Fruit fly (Drosophila melanogaster): ENCODE results near the gene CG11656.

dm6 chr3R:12993018-12993417 is 16.7 kb upstream of the CG11656 start, which contains the start of gene yellow-f:
- TF ChIP-seq CG8944 (GFP tag; optimal IDR thresholded peaks at IDR 0.05) (no peak), unpg (GFP tag; optimal IDR thresholded peaks at IDR 0.05) (no peak), CG8281 (tag; optimal IDR thresholded peaks at IDR 0.05) (no peak), CG9609 (GFP tag; optimal IDR thresholded peaks at IDR 0.05) (no peak), ind (GFP tag; optimal IDR thresholded peaks at IDR 0.05) (no peak), CG31365 (tag; optimal IDR thresholded peaks at IDR 0.05) (no peak), tna (GFP tag; IDR thresholded peaks at IDR 0.05; ENCODE audit: partially characterized antibody) (no peak), hkb (optimal IDR thresholded peaks at IDR 0.05) (no peak), hkb (GFP tag; IDR thresholded peaks at IDR 0.05) (no peak), CG18262 (tag; optimal IDR thresholded peaks at IDR 0.05) (no peak), ken (GFP tag; IDR thresholded peaks at IDR 0.05) (no peak), CG13894 (tag; optimal IDR thresholded peaks at IDR 0.05) (no peak), Med (GFP tag) (no peak)

Data from whole organism, embryonic.